Worm (Caenorhabditis elegans) whole organism, early embryonic: ENCODE data around the gene K10G4.5.

Experiments
- B0310.2 ChIP-seq: sonication (generic microtip); optimal IDR thresholded peaks from 2 replicates; lab custom pipeline; 2016; ENCODE audit warnings: mild to moderate bottlenecking, missing genetic modification characterization, missing compliant biosample characterization
- F13C5.2 ChIP-seq: sonication (generic microtip); optimal IDR thresholded peaks from 2 replicates; lab custom pipeline; 2017; ENCODE audit warnings: mild to moderate bottlenecking, missing genetic modification characterization, inconsistent platforms, missing compliant biosample characterization
- aly-1 ChIP-seq: sonication (generic microtip); optimal IDR thresholded peaks from 2 replicates; lab custom pipeline; 2016; ENCODE audit warnings: missing genetic modification characterization, missing compliant biosample characterization
- ama-1 ChIP-seq: fragments of 150-350 bp; optimal IDR thresholded peaks from 2 replicates; lab custom pipeline; 2014
- ceh-13 ChIP-seq: fragments of 200-800 bp; sonication (Bioruptor generic); optimal IDR thresholded peaks from 2 replicates; lab custom pipeline; 2018; ENCODE audit warnings: mild to moderate bottlenecking, missing genetic modification characterization, missing compliant biosample characterization
- ceh-36 ChIP-seq: sonication (generic microtip); optimal IDR thresholded peaks from 2 replicates; lab custom pipeline; 2016; ENCODE audit warnings: missing genetic modification characterization, inconsistent platforms, missing compliant biosample characterization
- ets-7 ChIP-seq: sonication (generic microtip); optimal IDR thresholded peaks from 2 replicates; lab custom pipeline; 2016; ENCODE audit warnings: missing genotype, missing genetic modification characterization, missing compliant biosample characterization
- flt-1 ChIP-seq: fragments of 200-800 bp; sonication (Bioruptor generic); IDR thresholded peaks from 2 replicates; pipeline ENCODE4 v1.3.6; 2022; ENCODE audit warnings: missing genetic modification characterization, missing compliant biosample characterization
- hmbx-1 ChIP-seq: sonication (generic microtip); optimal IDR thresholded peaks from 2 replicates; lab custom pipeline; 2016; ENCODE audit warnings: mild to moderate bottlenecking, missing genetic modification characterization, missing compliant biosample characterization
- hmg-4 ChIP-seq: fragments of 200-800 bp; sonication (Bioruptor generic); optimal IDR thresholded peaks from 2 replicates; lab custom pipeline; 2018; ENCODE audit warnings: mild to moderate bottlenecking, missing genetic modification characterization, missing compliant biosample characterization
- hnd-1 ChIP-seq: sonication (generic microtip); optimal IDR thresholded peaks from 2 replicates; lab custom pipeline; 2016; ENCODE audit warnings: missing genetic modification characterization, missing compliant biosample characterization
- pes-1 ChIP-seq: fragments of 200-800 bp; sonication (Bioruptor generic); IDR thresholded peaks from 2 replicates; pipeline ENCODE4 v1.3.6; 2022; ENCODE audit warnings: missing genetic modification reagents, missing genetic modification characterization, missing compliant biosample characterization
- scrt-1 ChIP-seq: fragments of 200-800 bp; sonication (Bioruptor generic); IDR thresholded peaks from 2 replicates; pipeline ENCODE4 v1.3.6; 2022; ENCODE audit warnings: missing genetic modification characterization, missing compliant biosample characterization
- sea-1 ChIP-seq: fragments of 200-800 bp; sonication (Bioruptor generic); conservative IDR thresholded peaks from 2 replicates; pipeline ENCODE4 v1.3.6; 2022; ENCODE audit warnings: missing genetic modification characterization, missing compliant biosample characterization
- tbx-11 ChIP-seq: fragments of 200-800 bp; sonication (Bioruptor generic); IDR thresholded peaks from 2 replicates; pipeline ENCODE4 v1.3.6; 2022; ENCODE audit warnings: missing genetic modification characterization, missing compliant biosample characterization
- tbx-37 ChIP-seq: fragments of 200-800 bp; sonication (Bioruptor generic); conservative IDR thresholded peaks from 2 replicates; pipeline ENCODE4 v1.3.6; 2022; ENCODE audit warnings: missing genetic modification reagents, missing genetic modification characterization, missing compliant biosample characterization
- tra-4 ChIP-seq: sonication (generic microtip); optimal IDR thresholded peaks from 2 replicates; lab custom pipeline; 2017; ENCODE audit warnings: missing genetic modification characterization, missing compliant biosample characterization

Gene K10G4.5

ce11 chrV:17307926-17308325 is 6.7 kb upstream of the K10G4.5 start:
- no peak for TF ChIP-seq tra-4 (tag; lab: Kevin White, UChicago)
- TF ChIP-seq ceh-36 (tag; lab: Kevin White, UChicago) = no peak
- TF ChIP-seq hmbx-1 (tag; lab: Kevin White, UChicago) = no peak
- TF ChIP-seq aly-1 (tag; lab: Kevin White, UChicago) = no peak
- no peak for TF ChIP-seq flt-1 (GFP tag; lab: Robert Waterston, UW)
- no peak for TF ChIP-seq B0310.2 (tag; lab: Kevin White, UChicago)
- no peak for TF ChIP-seq tbx-37 (GFP tag; lab: Robert Waterston, UW)
- no peak for TF ChIP-seq scrt-1 (GFP tag; lab: Robert Waterston, UW)
- TF ChIP-seq tbx-11 (GFP tag; lab: Robert Waterston, UW) = no peak

ce11 chrV:17303392-17303791 is 2.1 kb upstream of the K10G4.5 start:
- TF ChIP-seq flt-1 (GFP tag; lab: Robert Waterston, UW) (no peak), F13C5.2 (tag; lab: Kevin White, UChicago) (no peak), scrt-1 (GFP tag; lab: Robert Waterston, UW) (no peak), sea-1 (GFP tag; lab: Robert Waterston, UW) (no peak), ama-1 (lab: Kevin White, UChicago) (no peak), tbx-37 (GFP tag; lab: Robert Waterston, UW) (no peak), hnd-1 (tag; lab: Kevin White, UChicago) (no peak), ets-7 (tag; lab: Kevin White, UChicago) (no peak), pes-1 (GFP tag; lab: Robert Waterston, UW) (no peak), ceh-13 (GFP tag; lab: Kevin White, UChicago) (no peak)

DNA sequence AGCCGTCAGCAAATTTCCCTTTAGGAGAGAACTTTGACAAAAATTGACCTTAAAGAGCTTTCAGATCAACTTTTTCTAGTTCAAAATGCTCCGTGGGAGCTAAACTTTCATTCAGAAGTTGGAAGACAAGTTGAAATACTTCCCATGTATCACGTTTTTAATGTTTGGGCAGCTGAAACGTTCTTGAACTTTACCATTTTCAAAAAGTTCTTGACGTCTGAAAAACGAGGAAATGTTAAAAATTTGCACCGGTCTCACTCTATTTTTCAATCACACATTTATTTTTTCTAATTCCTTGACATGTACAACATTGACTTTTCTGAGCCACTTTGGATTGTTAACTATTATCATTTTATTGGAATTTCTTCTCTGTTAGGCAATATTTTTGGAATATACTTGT is 1.5 kb upstream of the K10G4.5 start, which contains the start of gene sri-70:
TSS of gene sri-70 (plus strand) at position 301 of the 400 bp plus-strand sequence.
- TF ChIP-seq ceh-13 (GFP tag; lab: Kevin White, UChicago) = no peak
- no peak for TF ChIP-seq F13C5.2 (tag; lab: Kevin White, UChicago)
- TF ChIP-seq hnd-1 (tag; lab: Kevin White, UChicago) = no peak
- TF ChIP-seq B0310.2 (tag; lab: Kevin White, UChicago) = no peak
- no peak for TF ChIP-seq sea-1 (GFP tag; lab: Robert Waterston, UW)
- no peak for TF ChIP-seq aly-1 (tag; lab: Kevin White, UChicago)
- no peak for TF ChIP-seq ceh-36 (tag; lab: Kevin White, UChicago)
- no peak for TF ChIP-seq tra-4 (tag; lab: Kevin White, UChicago)
- no peak for TF ChIP-seq pes-1 (GFP tag; lab: Robert Waterston, UW)
- no peak for TF ChIP-seq tbx-11 (GFP tag; lab: Robert Waterston, UW)
- TF ChIP-seq scrt-1 (GFP tag; lab: Robert Waterston, UW) = no peak
- no peak for TF ChIP-seq hmbx-1 (tag; lab: Kevin White, UChicago)
- no peak for TF ChIP-seq tbx-37 (GFP tag; lab: Robert Waterston, UW)

DNA sequence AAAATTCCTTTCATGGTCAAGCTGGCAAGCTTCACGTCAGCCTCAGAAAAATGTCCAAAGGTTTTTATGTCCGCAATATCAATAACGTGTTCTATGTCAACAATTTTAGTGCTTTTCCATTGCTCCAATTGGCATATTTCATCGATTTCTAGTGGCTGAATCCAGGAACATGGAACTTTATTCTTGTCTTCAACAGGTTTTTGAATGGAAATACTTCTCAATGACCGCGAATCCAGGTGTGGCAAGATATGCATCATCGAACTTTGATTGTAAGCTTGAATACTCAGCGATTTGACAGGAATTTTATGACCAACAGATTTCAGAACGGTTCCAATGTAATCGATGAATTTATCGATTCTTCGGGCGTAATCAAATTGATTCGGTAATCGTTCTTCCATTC is 2.6 kb downstream of the K10G4.5 start:
- TF ChIP-seq ceh-13 (GFP tag; lab: Kevin White, UChicago) (no peak), hmbx-1 (tag; lab: Kevin White, UChicago) (no peak), hnd-1 (tag; lab: Kevin White, UChicago) (no peak), hmg-4 (GFP tag; lab: Kevin White, UChicago) (no peak), flt-1 (GFP tag; lab: Robert Waterston, UW) (no peak), pes-1 (GFP tag; lab: Robert Waterston, UW) (no peak), ceh-36 (tag; lab: Kevin White, UChicago) (no peak)

- TF ChIP-seq tbx-11 (GFP tag; lab: Robert Waterston, UW) (no peak), scrt-1 (GFP tag; lab: Robert Waterston, UW) (no peak), flt-1 (GFP tag; lab: Robert Waterston, UW) (no peak), sea-1 (GFP tag; lab: Robert Waterston, UW) (no peak)
Measured at ce11 chrV:17296443-17296842, 4.8 kb downstream of the K10G4.5 start.

- no peak for TF ChIP-seq ceh-36 (tag; lab: Kevin White, UChicago)
- TF ChIP-seq scrt-1 (GFP tag; lab: Robert Waterston, UW) = no peak
- no peak for TF ChIP-seq pes-1 (GFP tag; lab: Robert Waterston, UW)
- TF ChIP-seq sea-1 (GFP tag; lab: Robert Waterston, UW) = no peak
- no peak for TF ChIP-seq flt-1 (GFP tag; lab: Robert Waterston, UW)
- TF ChIP-seq ets-7 (tag; lab: Kevin White, UChicago) = no peak
- no peak for TF ChIP-seq aly-1 (tag; lab: Kevin White, UChicago)
Measured at ce11 chrV:17292740-17293139, 8.5 kb downstream of the K10G4.5 start.

- TF ChIP-seq sea-1 (GFP tag; lab: Robert Waterston, UW) (no peak), ceh-36 (tag; lab: Kevin White, UChicago) (no peak), hmbx-1 (tag; lab: Kevin White, UChicago) (no peak), F13C5.2 (tag; lab: Kevin White, UChicago) (no peak), aly-1 (tag; lab: Kevin White, UChicago) (no peak), flt-1 (GFP tag; lab: Robert Waterston, UW) (no peak), scrt-1 (GFP tag; lab: Robert Waterston, UW) (no peak)
Measured at ce11 chrV:17284159-17284558, 17.1 kb downstream of the K10G4.5 start.

- no peak for TF ChIP-seq scrt-1 (GFP tag; lab: Robert Waterston, UW)
- TF ChIP-seq hnd-1 (tag; lab: Kevin White, UChicago) = no peak
- no peak for TF ChIP-seq ceh-13 (GFP tag; lab: Kevin White, UChicago)
Measured at ce11 chrV:17273249-17273648, 28.0 kb downstream of the K10G4.5 start, which contains the start of gene K10G4.10. Gene K10G4.10, plus strand, starts transcription at chrV:17273549.
